Worm (Caenorhabditis elegans): ENCODE measurements around the gene ugt-12.

Gene ugt-12

ce11 chrV:4889477-4889876 is at the start of gene ugt-12:
ugt-12 (minus strand) TSS chrV:4889629.
- TF ChIP-seq pqm-1 (tag; optimal IDR thresholded peaks at IDR 0.05) (peak; percentile 43), elt-2 (tag; optimal IDR thresholded peaks at IDR 0.05) (peak; percentile 71), nhr-23 (tag; optimal IDR thresholded peaks at IDR 0.05) (peak; percentile 35), mml-1 (tag; optimal IDR thresholded peaks at IDR 0.05) (no peak), pha-4 (tag; optimal IDR thresholded peaks at IDR 0.05) (peak; percentile 39), unc-62 (GFP tag; optimal IDR thresholded peaks at IDR 0.05) (no peak)

- TF ChIP-seq ztf-4 (tag; optimal IDR thresholded peaks at IDR 0.05), result no peak
- TF ChIP-seq nhr-23 (tag; optimal IDR thresholded peaks at IDR 0.05), result no peak
- TF ChIP-seq pha-4 (tag; optimal IDR thresholded peaks at IDR 0.05), result no peak
- no peak for TF ChIP-seq elt-1 (tag; optimal IDR thresholded peaks at IDR 0.05)
- no peak for TF ChIP-seq nhr-11 (tag; optimal IDR thresholded peaks at IDR 0.05)
- TF ChIP-seq daf-12 (tag; optimal IDR thresholded peaks at IDR 0.05), result no peak
- TF ChIP-seq nhr-12 (tag; optimal IDR thresholded peaks at IDR 0.05), result no peak
- no peak for TF ChIP-seq mdl-1 (tag; optimal IDR thresholded peaks at IDR 0.05)
- TF ChIP-seq zag-1 (tag; optimal IDR thresholded peaks at IDR 0.05), result no peak
- no peak for TF ChIP-seq nhr-77 (tag; optimal IDR thresholded peaks at IDR 0.05)
Measured at ce11 chrV:4937337-4937736, 47.9 kb upstream of the ugt-12 start.

- TF ChIP-seq ceh-28 (tag; optimal IDR thresholded peaks at IDR 0.05) (no peak), pha-4 (tag; optimal IDR thresholded peaks at IDR 0.05) (no peak), pqm-1 (tag; optimal IDR thresholded peaks at IDR 0.05) (peak; percentile 51), lsy-12 (tag; optimal IDR thresholded peaks at IDR 0.05) (no peak), elt-2 (tag; optimal IDR thresholded peaks at IDR 0.05) (peak; percentile 37), mdl-1 (tag; optimal IDR thresholded peaks at IDR 0.05) (no peak), nhr-11 (tag; optimal IDR thresholded peaks at IDR 0.05) (no peak), zag-1 (tag; optimal IDR thresholded peaks at IDR 0.05) (no peak), elt-3 (tag; optimal IDR thresholded peaks at IDR 0.05) (no peak)
Measured at ce11 chrV:4935096-4935495, 45.7 kb upstream of the ugt-12 start.

- TF ChIP-seq R02D3.7 (tag; optimal IDR thresholded peaks at IDR 0.05) (no peak), unc-62 (GFP tag; optimal IDR thresholded peaks at IDR 0.05) (no peak), elt-3 (tag; optimal IDR thresholded peaks at IDR 0.05) (no peak), jun-1 (tag; optimal IDR thresholded peaks at IDR 0.05) (no peak), skn-1 (tag; optimal IDR thresholded peaks at IDR 0.05) (no peak), ceh-16 (tag; optimal IDR thresholded peaks at IDR 0.05) (no peak), ceh-28 (tag; optimal IDR thresholded peaks at IDR 0.05) (no peak), egl-27 (tag; optimal IDR thresholded peaks at IDR 0.05) (no peak), ZK546.5 (tag; optimal IDR thresholded peaks at IDR 0.05) (no peak), fkh-2 (tag; optimal IDR thresholded peaks at IDR 0.05) (no peak), fos-1 (tag; optimal IDR thresholded peaks at IDR 0.05) (no peak), daf-12 (tag; optimal IDR thresholded peaks at IDR 0.05) (no peak), elt-1 (tag; optimal IDR thresholded peaks at IDR 0.05) (no peak), nhr-67 (tag; optimal IDR thresholded peaks at IDR 0.05) (no peak), nfya-1 (tag; optimal IDR thresholded peaks at IDR 0.05; ENCODE audit: insufficient read depth) (no peak), ztf-4 (tag; optimal IDR thresholded peaks at IDR 0.05) (no peak), nhr-12 (tag; optimal IDR thresholded peaks at IDR 0.05) (no peak), elt-2 (tag; optimal IDR thresholded peaks at IDR 0.05) (no peak), lsy-12 (tag; optimal IDR thresholded peaks at IDR 0.05) (no peak)
Measured at ce11 chrV:4934406-4934805, 45.0 kb upstream of the ugt-12 start, which contains the start of gene catp-2. catp-2 (plus strand) TSS chrV:4934706.

- TF ChIP-seq ceh-16 (tag; optimal IDR thresholded peaks at IDR 0.05) (no peak), nhr-11 (tag; optimal IDR thresholded peaks at IDR 0.05) (no peak)
Measured at ce11 chrV:4933268-4933667, 43.8 kb upstream of the ugt-12 start.

- TF ChIP-seq daf-12 (tag; optimal IDR thresholded peaks at IDR 0.05) (no peak), unc-62 (GFP tag; optimal IDR thresholded peaks at IDR 0.05) (no peak), nhr-77 (tag; optimal IDR thresholded peaks at IDR 0.05) (no peak), ceh-28 (tag; optimal IDR thresholded peaks at IDR 0.05) (no peak), elt-3 (tag; optimal IDR thresholded peaks at IDR 0.05) (no peak), sea-2 (GFP tag; optimal IDR thresholded peaks at IDR 0.05) (no peak), nhr-76 (tag; optimal IDR thresholded peaks at IDR 0.05) (no peak), lin-39 (tag; optimal IDR thresholded peaks at IDR 0.05) (no peak), skn-1 (tag; optimal IDR thresholded peaks at IDR 0.05) (no peak), nhr-25 (tag; optimal IDR thresholded peaks at IDR 0.05) (no peak), ceh-82 (tag; optimal IDR thresholded peaks at IDR 0.05) (no peak), eor-1 (tag; optimal IDR thresholded peaks at IDR 0.05) (no peak), nfya-1 (tag; optimal IDR thresholded peaks at IDR 0.05; ENCODE audit: insufficient read depth) (no peak), pha-4 (tag; optimal IDR thresholded peaks at IDR 0.05) (no peak), elt-2 (tag; optimal IDR thresholded peaks at IDR 0.05) (no peak), pqm-1 (tag; optimal IDR thresholded peaks at IDR 0.05) (no peak), ama-1 (optimal IDR thresholded peaks at IDR 0.05) (no peak)
Measured at ce11 chrV:4932814-4933213, 43.4 kb upstream of the ugt-12 start, which contains the start of gene C02E7.10. C02E7.10 (minus strand) TSS chrV:4933045.
